Worm (Caenorhabditis elegans): ENCODE results near the gene Y49F6C.7.

DNA sequence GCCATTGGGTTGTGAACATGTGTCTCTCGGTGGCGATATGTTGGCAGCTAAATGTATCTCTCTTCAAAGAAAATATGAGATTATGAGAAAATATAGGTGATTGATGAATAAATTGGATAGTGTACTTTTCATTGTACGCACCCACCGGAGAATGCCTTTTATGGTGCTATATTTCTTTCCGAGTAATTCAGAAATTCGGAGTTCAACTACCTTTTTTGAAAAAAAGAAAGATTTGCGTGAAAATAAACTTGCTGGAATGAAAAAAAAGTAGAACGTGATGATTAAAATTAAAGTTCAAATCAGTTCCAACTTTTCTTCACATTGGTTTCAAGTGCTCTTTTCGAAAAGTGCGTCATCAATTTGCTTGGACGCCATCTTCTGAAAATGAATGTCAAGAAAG lies 35.5 kb upstream of the Y49F6C.7 start, which contains the start of gene nep-8:
- TF ChIP-seq aly-2 (tag; optimal IDR thresholded peaks at IDR 0.05), result no peak
- no peak for TF ChIP-seq lin-13 (GFP tag; optimal IDR thresholded peaks at IDR 0.05)
- TF ChIP-seq madf-5 (GFP tag; IDR thresholded peaks at IDR 0.05), result no peak
- TF ChIP-seq mep-1 (tag; optimal IDR thresholded peaks at IDR 0.05), result no peak
- no peak for TF ChIP-seq dmd-8 (GFP tag; IDR thresholded peaks at IDR 0.05)
- TF ChIP-seq snpc-4 (tag; optimal IDR thresholded peaks at IDR 0.05), result no peak
- TF ChIP-seq ama-1 (optimal IDR thresholded peaks at IDR 0.05), result no peak
- TF ChIP-seq ZK337.2 (GFP tag; IDR thresholded peaks at IDR 0.05), result no peak
- no peak for TF ChIP-seq lin-38 (GFP tag; IDR thresholded peaks at IDR 0.05)
- no peak for TF ChIP-seq attf-4 (tag; optimal IDR thresholded peaks at IDR 0.05)
- TF ChIP-seq nhr-111 (GFP tag; optimal IDR thresholded peaks at IDR 0.05), result no peak
- no peak for TF ChIP-seq ceh-82 (tag; optimal IDR thresholded peaks at IDR 0.05)
- TF ChIP-seq ztf-11 (tag; optimal IDR thresholded peaks at IDR 0.05), result no peak
- no peak for TF ChIP-seq dpl-1 (GFP tag; optimal IDR thresholded peaks at IDR 0.05)
